Worm (Caenorhabditis elegans) whole organism, early embryonic: ENCODE results near the gene T25E12.6.

ENCODE experiments used
- B0310.2 ChIP-seq: sonication (generic microtip); optimal IDR thresholded peaks from 2 replicates; lab custom pipeline; 2016; ENCODE audit warnings: mild to moderate bottlenecking, missing genetic modification characterization, missing compliant biosample characterization
- F13C5.2 ChIP-seq: sonication (generic microtip); optimal IDR thresholded peaks from 2 replicates; lab custom pipeline; 2017; ENCODE audit warnings: mild to moderate bottlenecking, missing genetic modification characterization, inconsistent platforms, missing compliant biosample characterization
- aly-1 ChIP-seq: sonication (generic microtip); optimal IDR thresholded peaks from 2 replicates; lab custom pipeline; 2016; ENCODE audit warnings: missing genetic modification characterization, missing compliant biosample characterization
- ama-1 ChIP-seq: fragments of 150-350 bp; optimal IDR thresholded peaks from 2 replicates; lab custom pipeline; 2014
- ceh-13 ChIP-seq: fragments of 200-800 bp; sonication (Bioruptor generic); optimal IDR thresholded peaks from 2 replicates; lab custom pipeline; 2018; ENCODE audit warnings: mild to moderate bottlenecking, missing genetic modification characterization, missing compliant biosample characterization
- ceh-36 ChIP-seq: sonication (generic microtip); optimal IDR thresholded peaks from 2 replicates; lab custom pipeline; 2016; ENCODE audit warnings: missing genetic modification characterization, inconsistent platforms, missing compliant biosample characterization
- ets-7 ChIP-seq: sonication (generic microtip); optimal IDR thresholded peaks from 2 replicates; lab custom pipeline; 2016; ENCODE audit warnings: missing genotype, missing genetic modification characterization, missing compliant biosample characterization
- flt-1 ChIP-seq: fragments of 200-800 bp; sonication (Bioruptor generic); IDR thresholded peaks from 2 replicates; pipeline ENCODE4 v1.3.6; 2022; ENCODE audit warnings: missing genetic modification characterization, missing compliant biosample characterization
- hmbx-1 ChIP-seq: sonication (generic microtip); optimal IDR thresholded peaks from 2 replicates; lab custom pipeline; 2016; ENCODE audit warnings: mild to moderate bottlenecking, missing genetic modification characterization, missing compliant biosample characterization
- hmg-4 ChIP-seq: fragments of 200-800 bp; sonication (Bioruptor generic); optimal IDR thresholded peaks from 2 replicates; lab custom pipeline; 2018; ENCODE audit warnings: mild to moderate bottlenecking, missing genetic modification characterization, missing compliant biosample characterization
- hnd-1 ChIP-seq: sonication (generic microtip); optimal IDR thresholded peaks from 2 replicates; lab custom pipeline; 2016; ENCODE audit warnings: missing genetic modification characterization, missing compliant biosample characterization
- pes-1 ChIP-seq: fragments of 200-800 bp; sonication (Bioruptor generic); IDR thresholded peaks from 2 replicates; pipeline ENCODE4 v1.3.6; 2022; ENCODE audit warnings: missing genetic modification reagents, missing genetic modification characterization, missing compliant biosample characterization
- scrt-1 ChIP-seq: fragments of 200-800 bp; sonication (Bioruptor generic); IDR thresholded peaks from 2 replicates; pipeline ENCODE4 v1.3.6; 2022; ENCODE audit warnings: missing genetic modification characterization, missing compliant biosample characterization
- sea-1 ChIP-seq: fragments of 200-800 bp; sonication (Bioruptor generic); conservative IDR thresholded peaks from 2 replicates; pipeline ENCODE4 v1.3.6; 2022; ENCODE audit warnings: missing genetic modification characterization, missing compliant biosample characterization
- tbx-11 ChIP-seq: fragments of 200-800 bp; sonication (Bioruptor generic); IDR thresholded peaks from 2 replicates; pipeline ENCODE4 v1.3.6; 2022; ENCODE audit warnings: missing genetic modification characterization, missing compliant biosample characterization
- tbx-37 ChIP-seq: fragments of 200-800 bp; sonication (Bioruptor generic); conservative IDR thresholded peaks from 2 replicates; pipeline ENCODE4 v1.3.6; 2022; ENCODE audit warnings: missing genetic modification reagents, missing genetic modification characterization, missing compliant biosample characterization
- tra-4 ChIP-seq: sonication (generic microtip); optimal IDR thresholded peaks from 2 replicates; lab custom pipeline; 2017; ENCODE audit warnings: missing genetic modification characterization, missing compliant biosample characterization

The T25E12.6 gene

ce11 chrV:16731600-16731999 lies 10.6 kb upstream of the T25E12.6 start, which contains the start of gene srz-100:
TSS of gene srz-100 (plus strand) at chrV:16731900.
- no peak for TF ChIP-seq hmg-4 (GFP tag; lab: Kevin White, UChicago)

- TF ChIP-seq ama-1 (lab: Kevin White, UChicago): no peak
- no peak for TF ChIP-seq aly-1 (tag; lab: Kevin White, UChicago)
- no peak for TF ChIP-seq ceh-13 (GFP tag; lab: Kevin White, UChicago)
- TF ChIP-seq ets-7 (tag; lab: Kevin White, UChicago): no peak
- no peak for TF ChIP-seq hmbx-1 (tag; lab: Kevin White, UChicago)
- TF ChIP-seq tbx-37: no peak
- no peak for TF ChIP-seq B0310.2 (tag; lab: Kevin White, UChicago)
- TF ChIP-seq hnd-1 (tag; lab: Kevin White, UChicago): no peak
- no peak for TF ChIP-seq hmg-4 (GFP tag; lab: Kevin White, UChicago)
- no peak for TF ChIP-seq sea-1
- no peak for TF ChIP-seq ceh-36 (tag; lab: Kevin White, UChicago)
- no peak for TF ChIP-seq tra-4 (tag; lab: Kevin White, UChicago)
- no peak for TF ChIP-seq pes-1
- TF ChIP-seq F13C5.2 (tag; lab: Kevin White, UChicago): no peak
- no peak for TF ChIP-seq tbx-11 (GFP tag; lab: Robert Waterston, UW)
- no peak for TF ChIP-seq flt-1 (GFP tag; lab: Robert Waterston, UW)
- no peak for TF ChIP-seq scrt-1 (GFP tag; lab: Robert Waterston, UW)
Observed at ce11 chrV:16733681-16734080, 8.5 kb upstream of the T25E12.6 start, which contains the start of gene T25E12.16. TSS of gene T25E12.16 (minus strand) at chrV:16733781.

- TF ChIP-seq hnd-1 (tag; lab: Kevin White, UChicago) (no peak), B0310.2 (tag; lab: Kevin White, UChicago) (no peak), F13C5.2 (tag; lab: Kevin White, UChicago) (no peak), ceh-36 (tag; lab: Kevin White, UChicago) (no peak), ets-7 (tag; lab: Kevin White, UChicago) (no peak), sea-1 (no peak), tra-4 (tag; lab: Kevin White, UChicago) (no peak)
Observed at ce11 chrV:16735518-16735917, 6.7 kb upstream of the T25E12.6 start, which contains the start of the genes clec-38 and clec-34. TSS of gene clec-38 (minus strand) at chrV:16735618. TSS of gene clec-34 (plus strand) at chrV:16735765.

- TF ChIP-seq B0310.2 (tag; lab: Kevin White, UChicago) (no peak), hnd-1 (tag; lab: Kevin White, UChicago) (no peak), flt-1 (GFP tag; lab: Robert Waterston, UW) (no peak), ceh-36 (tag; lab: Kevin White, UChicago) (no peak), hmbx-1 (tag; lab: Kevin White, UChicago) (no peak), tbx-37 (no peak), pes-1 (no peak), tbx-11 (GFP tag; lab: Robert Waterston, UW) (no peak), ama-1 (lab: Kevin White, UChicago) (no peak)
Observed at ce11 chrV:16739100-16739499, 3.1 kb upstream of the T25E12.6 start, which contains the start of the genes clec-29 and clec-39. TSS of gene clec-29 (minus strand) at chrV:16739200. TSS of gene clec-39 (plus strand) at chrV:16739268.

- no peak for TF ChIP-seq ceh-13 (GFP tag; lab: Kevin White, UChicago)
- TF ChIP-seq scrt-1 (GFP tag; lab: Robert Waterston, UW): no peak
- no peak for TF ChIP-seq F13C5.2 (tag; lab: Kevin White, UChicago)
- TF ChIP-seq aly-1 (tag; lab: Kevin White, UChicago): no peak
- no peak for TF ChIP-seq hnd-1 (tag; lab: Kevin White, UChicago)
Observed at ce11 chrV:16744783-16745182, 2.6 kb downstream of the T25E12.6 start.

- no peak for TF ChIP-seq tra-4 (tag; lab: Kevin White, UChicago)
- TF ChIP-seq ceh-36 (tag; lab: Kevin White, UChicago): no peak
- no peak for TF ChIP-seq ets-7 (tag; lab: Kevin White, UChicago)
- no peak for TF ChIP-seq hnd-1 (tag; lab: Kevin White, UChicago)
Observed at ce11 chrV:16745214-16745613, 3.0 kb downstream of the T25E12.6 start.

- no peak for TF ChIP-seq sea-1
- no peak for TF ChIP-seq ceh-13 (GFP tag; lab: Kevin White, UChicago)
- no peak for TF ChIP-seq hnd-1 (tag; lab: Kevin White, UChicago)
- no peak for TF ChIP-seq ets-7 (tag; lab: Kevin White, UChicago)
- no peak for TF ChIP-seq B0310.2 (tag; lab: Kevin White, UChicago)
- TF ChIP-seq ama-1 (lab: Kevin White, UChicago): no peak
- TF ChIP-seq hmbx-1 (tag; lab: Kevin White, UChicago): no peak
- TF ChIP-seq pes-1: no peak
- no peak for TF ChIP-seq tbx-11 (GFP tag; lab: Robert Waterston, UW)
- TF ChIP-seq aly-1 (tag; lab: Kevin White, UChicago): no peak
- TF ChIP-seq F13C5.2 (tag; lab: Kevin White, UChicago): no peak
- TF ChIP-seq scrt-1 (GFP tag; lab: Robert Waterston, UW): no peak
- no peak for TF ChIP-seq tra-4 (tag; lab: Kevin White, UChicago)
- no peak for TF ChIP-seq tbx-37
- TF ChIP-seq flt-1 (GFP tag; lab: Robert Waterston, UW): no peak
- no peak for TF ChIP-seq hmg-4 (GFP tag; lab: Kevin White, UChicago)
Observed at ce11 chrV:16746231-16746990, 4.2 kb downstream of the T25E12.6 start, which contains the start of gene gyg-2. TSS of gene gyg-2 (minus strand) at chrV:16746258.
